Worm (Caenorhabditis elegans): ENCODE data around the gene T05G5.4.

Gene T05G5.4

ce11 chrIII:9751074-9751473, 2.3 kb downstream of the T05G5.4 start, which contains the start of gene T05G5.5 (continued):
- no peak for TF ChIP-seq nhr-25 (tag; optimal IDR thresholded peaks at IDR 0.05; ENCODE audit: borderline replicate concordance, insufficient read depth)
- no peak for TF ChIP-seq nhr-41 (GFP tag; IDR thresholded peaks at IDR 0.05)
- no peak for TF ChIP-seq fkh-10 (GFP tag; optimal IDR thresholded peaks at IDR 0.05)
- no peak for TF ChIP-seq mep-1 (tag; optimal IDR thresholded peaks at IDR 0.05)
- no peak for TF ChIP-seq T20F7.1 (GFP tag; optimal IDR thresholded peaks at IDR 0.05)
- TF ChIP-seq ceh-32 (tag; optimal IDR thresholded peaks at IDR 0.05; ENCODE audit: poor library complexity) = no peak
- peak in 1 of 2 experiments; percentile 26 for TF ChIP-seq unc-62 (GFP tag; optimal IDR thresholded peaks at IDR 0.05 in 1 of 2)
- no peak for TF ChIP-seq unc-62 (tag; optimal IDR thresholded peaks at IDR 0.05)
- no peak for TF ChIP-seq F44E2.7 (GFP tag; IDR thresholded peaks at IDR 0.05)
- TF ChIP-seq ces-1 (GFP tag; optimal IDR thresholded peaks at IDR 0.05) = no peak
- TF ChIP-seq madf-9 (GFP tag; conservative IDR thresholded peaks at IDR 0.05) = no peak
- no peak for TF ChIP-seq unc-130 (GFP tag; optimal IDR thresholded peaks at IDR 0.05)
- TF ChIP-seq snpc-1.2 (GFP tag; IDR thresholded peaks at IDR 0.05) = no peak
- no peak for TF ChIP-seq mxl-2 (GFP tag; conservative IDR thresholded peaks at IDR 0.05)
- TF ChIP-seq hlh-11 (tag; optimal IDR thresholded peaks at IDR 0.05) = peak; percentile 8
- TF ChIP-seq madf-5 (GFP tag; IDR thresholded peaks at IDR 0.05) = no peak
- 0 out of 2 replicates have a peak, but pooled peaks have one; percentile 33 for TF ChIP-seq dmd-8 (GFP tag; IDR thresholded peaks at IDR 0.05)
- no peak for TF ChIP-seq sdz-12 (GFP tag; optimal IDR thresholded peaks at IDR 0.05)
- peak; percentile 50 for TF ChIP-seq dve-1 (tag; optimal IDR thresholded peaks at IDR 0.05; ENCODE audit: insufficient read depth)
- no peak for TF ChIP-seq pqm-1 (tag; optimal IDR thresholded peaks at IDR 0.05)
- TF ChIP-seq F37D6.2 (tag; optimal IDR thresholded peaks at IDR 0.05) = no peak
- TF ChIP-seq mes-2 (tag; optimal IDR thresholded peaks at IDR 0.05; ENCODE audit: poor library complexity, severe bottlenecking) = peak; percentile 41
- no peak for TF ChIP-seq mxl-3 (GFP tag; optimal IDR thresholded peaks at IDR 0.05)
- TF ChIP-seq lin-29 (GFP tag; IDR thresholded peaks at IDR 0.05) = no peak
- TF ChIP-seq nhr-42 (GFP tag; IDR thresholded peaks at IDR 0.05) = no peak
- TF ChIP-seq ama-1 (optimal IDR thresholded peaks at IDR 0.05) = no peak
- no peak for TF ChIP-seq nhr-48 (tag; optimal IDR thresholded peaks at IDR 0.05)
- no peak for TF ChIP-seq dmd-6 (GFP tag; IDR thresholded peaks at IDR 0.05)
- TF ChIP-seq daf-8 (GFP tag; IDR thresholded peaks at IDR 0.05) = no peak
- TF ChIP-seq mdl-1 (tag; optimal IDR thresholded peaks at IDR 0.05) = no peak
- TF ChIP-seq snpc-4 (tag; optimal IDR thresholded peaks at IDR 0.05) = no peak
- peak; percentile 73 for TF ChIP-seq nhr-102 (tag; optimal IDR thresholded peaks at IDR 0.05)
- peak; percentile 26 for TF ChIP-seq nhr-28 (tag; optimal IDR thresholded peaks at IDR 0.05)
- TF ChIP-seq spr-3 (GFP tag; optimal IDR thresholded peaks at IDR 0.05) = no peak
- no peak for TF ChIP-seq hif-1 (tag; optimal IDR thresholded peaks at IDR 0.05)
- TF ChIP-seq daf-16 (GFP tag; optimal IDR thresholded peaks at IDR 0.05) = no peak
- peak; percentile 76 for TF ChIP-seq daf-16 (tag; optimal IDR thresholded peaks at IDR 0.05)
- TF ChIP-seq unc-39 (tag; optimal IDR thresholded peaks at IDR 0.05) = no peak
- TF ChIP-seq lin-13 (GFP tag; optimal IDR thresholded peaks at IDR 0.05) = no peak
- no peak for TF ChIP-seq jun-1 (tag; optimal IDR thresholded peaks at IDR 0.05)
- 0 out of 2 replicates have a peak, but pooled peaks have one; percentile 6 for TF ChIP-seq dmd-9 (GFP tag; IDR thresholded peaks at IDR 0.05)
- TF ChIP-seq duxl-1 (tag; optimal IDR thresholded peaks at IDR 0.05; ENCODE audit: poor library complexity) = peak; percentile 12
- TF ChIP-seq arid-1 (GFP tag; conservative IDR thresholded peaks at IDR 0.05) = no peak
- no peak for TF ChIP-seq php-3 (GFP tag; IDR thresholded peaks at IDR 0.05)
- TF ChIP-seq hmg-1.1 (GFP tag; IDR thresholded peaks at IDR 0.05) = no peak
- TF ChIP-seq spr-1 (tag; optimal IDR thresholded peaks at IDR 0.05) = peak; percentile 3
